Worm (Caenorhabditis elegans) whole organism, L4 larva: ENCODE results near the gene pot-1.

ENCODE experiments used
- D1046.2 ChIP-seq: fragments of 200-800 bp; sonication (Bioruptor generic); IDR thresholded peaks from 2 replicates; pipeline ENCODE4 v1.3.6; 2022; ENCODE audit warnings: missing genetic modification characterization, missing compliant biosample characterization
- F37D6.2 ChIP-seq: sonication (generic microtip); optimal IDR thresholded peaks from 2 replicates; lab custom pipeline; 2016; ENCODE audit warnings: mild to moderate bottlenecking, missing genetic modification characterization, missing compliant biosample characterization
- R02D3.7 ChIP-seq: fragments of 150-350 bp; sonication (generic microtip); optimal IDR thresholded peaks from 3 replicates; lab custom pipeline; 2014; ENCODE audit warnings: missing biosample characterization, missing genetic modification characterization
- Y75B8A.6 ChIP-seq: fragments of 200-800 bp; sonication (Bioruptor generic); IDR thresholded peaks from 2 replicates; pipeline ENCODE4 v1.3.6; 2022; ENCODE audit warnings: missing genetic modification reagents, missing genetic modification characterization, missing compliant biosample characterization
- ZK337.2 ChIP-seq: fragments of 200-800 bp; sonication (Bioruptor generic); IDR thresholded peaks from 2 replicates; pipeline ENCODE4 v1.3.6; 2022; ENCODE audit warnings: missing genetic modification reagents, missing genetic modification characterization, missing compliant biosample characterization
- ZK546.5 ChIP-seq, 2 experiments: sonication (generic microtip); optimal IDR thresholded peaks; 2 replicates each; lab custom pipeline; 2017; ENCODE audit warnings: missing biosample characterization in 2 of 2, missing genetic modification characterization in 2 of 2
- aly-2 ChIP-seq: sonication (generic microtip); optimal IDR thresholded peaks from 2 replicates; lab custom pipeline; 2018; ENCODE audit warnings: missing biosample characterization, missing genetic modification characterization
- ama-1 ChIP-seq: fragments of 150-350 bp; optimal IDR thresholded peaks from 2 replicates; lab custom pipeline; 2014; ENCODE audit warnings: inconsistent platforms, mixed read lengths
- attf-4 ChIP-seq: sonication (generic microtip); optimal IDR thresholded peaks from 3 replicates; lab custom pipeline; 2017; ENCODE audit warnings: missing biosample characterization, missing genetic modification characterization
- ceh-20 ChIP-seq: fragments of 200-800 bp; sonication (Bioruptor generic); IDR thresholded peaks from 2 replicates; pipeline ENCODE4 v1.3.6; 2022; ENCODE audit warnings: missing genetic modification reagents, missing genetic modification characterization, missing compliant biosample characterization
- ceh-28 ChIP-seq: fragments of 150-350 bp; optimal IDR thresholded peaks from 2 replicates; lab custom pipeline; 2014; ENCODE audit warnings: missing biosample characterization, missing genetic modification reagents, missing genetic modification characterization
- ceh-44 ChIP-seq: fragments of 200-800 bp; sonication (Bioruptor generic); IDR thresholded peaks from 2 replicates; pipeline ENCODE4 v1.3.6; 2022; ENCODE audit warnings: missing genetic modification reagents, missing genetic modification characterization, missing compliant biosample characterization
- ceh-82 ChIP-seq: sonication (generic microtip); optimal IDR thresholded peaks from 2 replicates; lab custom pipeline; 2017; ENCODE audit warnings: missing biosample characterization, missing genetic modification characterization
- ces-1 ChIP-seq: fragments of 150-350 bp; sonication (generic microtip); optimal IDR thresholded peaks from 4 replicates; lab custom pipeline; 2014; ENCODE audit warnings: missing biosample characterization, missing genetic modification reagents, missing genetic modification characterization
- ctbp-1 ChIP-seq: fragments of 200-800 bp; sonication (Bioruptor generic); IDR thresholded peaks from 2 replicates; pipeline ENCODE4 v1.3.6; 2022; ENCODE audit warnings: missing genetic modification reagents, missing genetic modification characterization, missing compliant biosample characterization
- daf-12 ChIP-seq: fragments of 150-350 bp; optimal IDR thresholded peaks from 2 replicates; lab custom pipeline; 2014; ENCODE audit warnings: missing biosample characterization, missing genetic modification reagents, missing genetic modification characterization
- dmd-6 ChIP-seq: fragments of 200-800 bp; sonication (Bioruptor generic); IDR thresholded peaks from 2 replicates; pipeline ENCODE4 v1.3.6; 2022; ENCODE audit warnings: missing genetic modification reagents, missing genetic modification characterization, missing compliant biosample characterization
- dmd-8 ChIP-seq: fragments of 200-800 bp; sonication (Bioruptor generic); IDR thresholded peaks from 2 replicates; pipeline ENCODE4 v1.3.6; 2022; ENCODE audit warnings: missing genetic modification characterization, missing compliant biosample characterization
- dpl-1 ChIP-seq: fragments of 150-350 bp; optimal IDR thresholded peaks from 2 replicates; lab custom pipeline; 2014; ENCODE audit warnings: missing biosample characterization, missing genetic modification reagents, missing genetic modification characterization
- egl-27 ChIP-seq: sonication (generic microtip); optimal IDR thresholded peaks from 3 replicates; lab custom pipeline; 2017; ENCODE audit warnings: missing biosample characterization, missing genetic modification reagents, missing genetic modification characterization
- gei-8 ChIP-seq: fragments of 200-800 bp; sonication (Bioruptor generic); optimal IDR thresholded peaks from 2 replicates; lab custom pipeline; 2018; ENCODE audit warnings: mild to moderate bottlenecking, missing genetic modification characterization, missing compliant biosample characterization
- hlh-11 ChIP-seq: fragments of 200-800 bp; sonication (Bioruptor generic); optimal IDR thresholded peaks from 2 replicates; lab custom pipeline; 2018; ENCODE audit warnings: mild to moderate bottlenecking, missing genetic modification characterization, missing compliant biosample characterization
- hlh-30 ChIP-seq: sonication (generic microtip); optimal IDR thresholded peaks from 2 replicates; lab custom pipeline; 2017; ENCODE audit warnings: antibody characterized with exemption, mild to moderate bottlenecking, missing genetic modification characterization, missing compliant biosample characterization; ENCODE audit not compliant: insufficient read depth
- hmg-1.1 ChIP-seq: fragments of 200-800 bp; sonication (Bioruptor generic); IDR thresholded peaks from 2 replicates; pipeline ENCODE4 v1.3.6; 2022; ENCODE audit warnings: missing genetic modification reagents, missing genetic modification characterization, missing compliant biosample characterization
- jun-1 ChIP-seq: fragments of 150-350 bp; optimal IDR thresholded peaks from 2 replicates; lab custom pipeline; 2014; ENCODE audit warnings: missing biosample characterization, missing genetic modification reagents, missing genetic modification characterization
- lin-13 ChIP-seq: fragments of 150-350 bp; optimal IDR thresholded peaks from 2 replicates; lab custom pipeline; 2014; ENCODE audit warnings: missing biosample characterization, missing genetic modification reagents, missing genetic modification characterization
- lin-29 ChIP-seq: fragments of 200-800 bp; sonication (Bioruptor generic); IDR thresholded peaks from 2 replicates; pipeline ENCODE4 v1.3.6; 2022; ENCODE audit warnings: missing genetic modification reagents, missing genetic modification characterization, missing compliant biosample characterization
- madf-5 ChIP-seq, 2 experiments: fragments of 200-800 bp; sonication (Bioruptor generic); IDR thresholded peaks; 2 replicates each; pipeline ENCODE4 v1.3.6; 2022; ENCODE audit warnings: missing compliant biosample characterization in 2 of 2, missing genetic modification characterization in 2 of 2
- madf-9 ChIP-seq: fragments of 200-800 bp; sonication (Bioruptor generic); conservative IDR thresholded peaks from 2 replicates; pipeline ENCODE4 v1.3.6; 2022; ENCODE audit warnings: missing genetic modification reagents, missing genetic modification characterization, missing compliant biosample characterization
- mdl-1 ChIP-seq, 2 experiments: fragments of 150-350 bp in 1 of 2; sonication (generic microtip) in 1 of 2; optimal IDR thresholded peaks; 2 replicates each; lab custom pipeline; 2014 to 2017; ENCODE audit warnings: missing biosample characterization in 2 of 2, missing genetic modification characterization in 2 of 2
- mxl-3 ChIP-seq: fragments of 200-800 bp; sonication (Bioruptor generic); optimal IDR thresholded peaks from 2 replicates; lab custom pipeline; 2018; ENCODE audit warnings: mild to moderate bottlenecking, missing genetic modification characterization, missing compliant biosample characterization
- nhr-10 ChIP-seq: fragments of 150-350 bp; optimal IDR thresholded peaks from 2 replicates; lab custom pipeline; 2014; ENCODE audit warnings: missing biosample characterization, missing genetic modification characterization
- nhr-102 ChIP-seq: sonication (generic microtip); optimal IDR thresholded peaks from 2 replicates; lab custom pipeline; 2016; ENCODE audit warnings: mild to moderate bottlenecking, missing genetic modification characterization, moderate library complexity, missing compliant biosample characterization
- nhr-111 ChIP-seq: fragments of 200-800 bp; sonication (Bioruptor generic); optimal IDR thresholded peaks from 2 replicates; lab custom pipeline; 2018; ENCODE audit warnings: mild to moderate bottlenecking, missing genetic modification characterization, missing compliant biosample characterization
- nhr-237 ChIP-seq: sonication (generic microtip); optimal IDR thresholded peaks from 2 replicates; lab custom pipeline; 2017; ENCODE audit warnings: missing biosample characterization, missing genetic modification characterization
- nhr-6 ChIP-seq: fragments of 150-350 bp; optimal IDR thresholded peaks from 2 replicates; lab custom pipeline; 2014; ENCODE audit warnings: missing biosample characterization, missing genetic modification characterization
- nhr-77 ChIP-seq: fragments of 150-350 bp; optimal IDR thresholded peaks from 2 replicates; lab custom pipeline; 2014; ENCODE audit warnings: missing biosample characterization, missing genetic modification characterization
- pha-4 ChIP-seq, 2 experiments: fragments of 150-350 bp in 1 of 2; fragments of 200-800 bp in 1 of 2; sonication (Bioruptor generic) in 1 of 2; IDR thresholded peaks in 1 of 2; optimal IDR thresholded peaks in 1 of 2; 2 replicates each; pipeline versions ENCODE4 v1.3.6 to Lab custom; 2014 to 2022; ENCODE audit warnings: missing genetic modification characterization in 2 of 2, missing genetic modification reagents in 2 of 2, missing biosample characterization in 1 of 2, missing compliant biosample characterization in 1 of 2
- php-3 ChIP-seq: fragments of 200-800 bp; sonication (Bioruptor generic); IDR thresholded peaks from 2 replicates; pipeline ENCODE4 v1.3.6; 2022; ENCODE audit warnings: missing genetic modification reagents, missing genetic modification characterization, missing compliant biosample characterization
- pqm-1 ChIP-seq: sonication (generic microtip); optimal IDR thresholded peaks from 2 replicates; lab custom pipeline; 2017; ENCODE audit warnings: missing biosample characterization, missing genetic modification characterization
- snpc-1.2 ChIP-seq: fragments of 200-800 bp; sonication (Bioruptor generic); IDR thresholded peaks from 2 replicates; pipeline ENCODE4 v1.3.6; 2022; ENCODE audit warnings: missing genetic modification reagents, missing genetic modification characterization, missing compliant biosample characterization
- snpc-4 ChIP-seq: fragments of 150-350 bp; optimal IDR thresholded peaks from 2 replicates; lab custom pipeline; 2014; ENCODE audit warnings: missing biosample characterization, missing genetic modification characterization
- spr-1 ChIP-seq: sonication (generic microtip); optimal IDR thresholded peaks from 2 replicates; lab custom pipeline; 2016; ENCODE audit warnings: mild to moderate bottlenecking, missing genetic modification characterization, missing compliant biosample characterization
- spr-3 ChIP-seq: fragments of 200-800 bp; sonication (Bioruptor generic); optimal IDR thresholded peaks from 2 replicates; lab custom pipeline; 2018; ENCODE audit warnings: mild to moderate bottlenecking, missing genetic modification characterization, missing compliant biosample characterization
- tag-97 ChIP-seq: fragments of 200-800 bp; sonication (Bioruptor generic); IDR thresholded peaks from 2 replicates; pipeline ENCODE4 v1.3.6; 2022; ENCODE audit warnings: missing genetic modification characterization, missing compliant biosample characterization
- tra-1 ChIP-seq: fragments of 200-800 bp; sonication (Bioruptor generic); IDR thresholded peaks from 2 replicates; pipeline ENCODE4 v1.3.6; 2022; ENCODE audit warnings: missing genetic modification reagents, missing genetic modification characterization, missing compliant biosample characterization
- unc-130 ChIP-seq: sonication (generic microtip); optimal IDR thresholded peaks from 2 replicates; lab custom pipeline; 2016; ENCODE audit warnings: missing genetic modification reagents, missing genetic modification characterization, missing compliant biosample characterization
- zfp-2 ChIP-seq: sonication (generic microtip); optimal IDR thresholded peaks from 2 replicates; lab custom pipeline; 2016; ENCODE audit warnings: mild to moderate bottlenecking, missing genetic modification characterization, missing compliant biosample characterization
- ztf-11 ChIP-seq: fragments of 150-350 bp; optimal IDR thresholded peaks from 2 replicates; lab custom pipeline; 2014; ENCODE audit warnings: missing biosample characterization, missing genetic modification characterization
- ztf-7 ChIP-seq: fragments of 150-350 bp; optimal IDR thresholded peaks from 2 replicates; lab custom pipeline; 2014; ENCODE audit warnings: missing biosample characterization, missing genetic modification characterization

pot-1 gene

ce11 chrIII:7166664-7167567, 33.4 kb upstream of the pot-1 start (continued):
- TF ChIP-seq hmg-1.1 (GFP tag; lab: Robert Waterston, UW) (peak; percentile 80), pha-4 (GFP tag; IDR thresholded peaks at IDR 0.05; lab: Robert Waterston, UW) (no peak), pha-4 (tag; optimal IDR thresholded peaks at IDR 0.05; lab: Kevin White, UChicago) (no peak), madf-5 (GFP tag; IDR thresholded peaks at IDR 0.05; lab: Robert Waterston, UW) (no peak), ces-1 (GFP tag; lab: Kevin White, UChicago) (no peak), ZK546.5 (tag; optimal IDR thresholded peaks at IDR 0.05; lab: Kevin White, UChicago) (no peak), snpc-1.2 (no peak), spr-3 (no peak), aly-2 (no peak), nhr-237 (no peak), lin-13 (GFP tag; lab: Kevin White, UChicago) (no peak), spr-1 (tag; lab: Kevin White, UChicago) (no peak), pqm-1 (tag; lab: Kevin White, UChicago) (peak; percentile 84), egl-27 (tag; lab: Kevin White, UChicago) (no peak), ceh-44 (GFP tag; lab: Robert Waterston, UW) (no peak), tag-97 (GFP tag; lab: Robert Waterston, UW) (no peak), R02D3.7 (tag; lab: Kevin White, UChicago) (no peak), ama-1 (peak; percentile 2), lin-29 (no peak), tra-1 (no peak), dpl-1 (GFP tag; lab: Kevin White, UChicago) (peak; percentile 2), nhr-77 (tag; lab: Kevin White, UChicago) (no peak), hlh-11 (tag; lab: Kevin White, UChicago) (peak; percentile 58), madf-9 (GFP tag; lab: Robert Waterston, UW) (0 out of 2 replicates have a peak, but pooled peaks have one; percentile 23), F37D6.2 (tag; lab: Kevin White, UChicago) (peak; percentile 9), attf-4 (tag; lab: Kevin White, UChicago) (no peak), php-3 (GFP tag; lab: Robert Waterston, UW) (peak; percentile 89), nhr-6 (tag; lab: Kevin White, UChicago) (peak; percentile 29), ceh-20 (GFP tag; lab: Robert Waterston, UW) (no peak), dmd-6 (peak; percentile 45), Y75B8A.6 (GFP tag; lab: Robert Waterston, UW) (no peak), D1046.2 (no peak), snpc-4 (tag; lab: Kevin White, UChicago) (no peak), mxl-3 (GFP tag; lab: Kevin White, UChicago) (no peak), ceh-82 (tag; lab: Kevin White, UChicago) (no peak), daf-12 (no peak), nhr-10 (tag; lab: Kevin White, UChicago) (no peak), mdl-1 (tag; optimal IDR thresholded peaks at IDR 0.05; lab: Kevin White, UChicago) (peak in 1 of 2 experiments; percentile 41), ctbp-1 (no peak), jun-1 (peak; percentile 2), ZK337.2 (no peak), ztf-11 (tag; lab: Kevin White, UChicago) (no peak), hlh-30 (peak; percentile 40), nhr-102 (tag; lab: Kevin White, UChicago) (no peak), dmd-8 (GFP tag; lab: Robert Waterston, UW) (no peak), gei-8 (no peak), ztf-7 (tag; lab: Kevin White, UChicago) (peak; percentile 5), ceh-28 (no peak), unc-130 (GFP tag; lab: Kevin White, UChicago) (no peak), nhr-111 (GFP tag; lab: Kevin White, UChicago) (no peak), zfp-2 (tag; lab: Kevin White, UChicago) (no peak)
